Worm (Caenorhabditis elegans): ENCODE measurements around the gene C27B7.7.

DNA sequence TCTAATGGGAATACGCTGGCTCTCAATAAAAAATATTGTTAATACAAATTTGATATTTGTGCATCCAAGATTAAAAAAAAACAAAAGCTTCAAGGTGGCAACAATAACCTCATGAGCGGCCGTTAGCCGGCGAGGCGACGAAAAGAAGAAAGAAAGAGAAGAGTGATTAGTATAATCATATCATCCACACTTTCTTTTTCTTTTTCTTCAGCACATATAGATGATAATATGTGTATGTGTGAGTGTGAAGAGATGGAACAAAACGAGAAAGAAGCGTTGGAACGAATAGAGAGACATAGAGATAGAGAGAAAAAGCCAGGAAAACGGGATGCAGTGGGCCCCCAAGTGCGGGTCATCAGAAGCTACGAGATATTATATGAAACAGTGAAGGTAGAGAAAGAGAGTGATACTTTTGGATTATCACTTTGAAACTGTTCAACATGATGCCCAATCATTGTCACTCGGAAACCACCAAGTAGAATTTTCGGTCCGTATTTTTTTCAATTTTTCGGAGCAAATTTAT lies 13.5 kb downstream of the C27B7.7 start:
- TF ChIP-seq nhr-10 (tag; optimal IDR thresholded peaks at IDR 0.05) (no peak), Y55F3AM.14 (GFP tag; optimal IDR thresholded peaks at IDR 0.05) (no peak), sem-4 (tag; optimal IDR thresholded peaks at IDR 0.05) (no peak), fos-1 (tag; optimal IDR thresholded peaks at IDR 0.05) (peak; percentile 12), unc-62 (GFP tag; optimal IDR thresholded peaks at IDR 0.05) (no peak), peb-1 (tag; optimal IDR thresholded peaks at IDR 0.05) (no peak), unc-55 (GFP tag; optimal IDR thresholded peaks at IDR 0.05) (peak; percentile 6), egl-27 (tag; optimal IDR thresholded peaks at IDR 0.05) (no peak)

All from whole organism, L2 larva.